Worm (Caenorhabditis elegans) whole organism, L4 larva: ENCODE measurements around the gene ceh-92.

ENCODE experiments used
- ZK546.5 ChIP-seq, 2 experiments: sonication (generic microtip); optimal IDR thresholded peaks; 2 replicates each; lab custom pipeline; 2017; ENCODE audit warnings: missing biosample characterization in 2 of 2, missing genetic modification characterization in 2 of 2
- daf-12 ChIP-seq: fragments of 150-350 bp; optimal IDR thresholded peaks from 2 replicates; lab custom pipeline; 2014; ENCODE audit warnings: missing biosample characterization, missing genetic modification reagents, missing genetic modification characterization
- dve-1 ChIP-seq: sonication (generic microtip); optimal IDR thresholded peaks from 2 replicates; lab custom pipeline; 2017; ENCODE audit warnings: antibody characterized with exemption, mild to moderate bottlenecking, missing genetic modification characterization, missing compliant biosample characterization; ENCODE audit not compliant: insufficient read depth
- fkh-10 ChIP-seq: fragments of 150-350 bp; optimal IDR thresholded peaks from 2 replicates; lab custom pipeline; 2014; ENCODE audit warnings: missing biosample characterization, missing genetic modification reagents, missing genetic modification characterization
- fos-1 ChIP-seq: fragments of 150-350 bp; optimal IDR thresholded peaks from 2 replicates; lab custom pipeline; 2014; ENCODE audit warnings: missing biosample characterization, missing genetic modification characterization
- lin-39 ChIP-seq: fragments of 150-350 bp; optimal IDR thresholded peaks from 2 replicates; lab custom pipeline; 2014; ENCODE audit warnings: missing biosample characterization, missing genetic modification reagents, missing genetic modification characterization
- nhr-6 ChIP-seq: fragments of 150-350 bp; optimal IDR thresholded peaks from 2 replicates; lab custom pipeline; 2014; ENCODE audit warnings: missing biosample characterization, missing genetic modification characterization
- unc-130 ChIP-seq: sonication (generic microtip); optimal IDR thresholded peaks from 2 replicates; lab custom pipeline; 2016; ENCODE audit warnings: missing genetic modification reagents, missing genetic modification characterization, missing compliant biosample characterization
- zag-1 ChIP-seq: fragments of 150-350 bp; optimal IDR thresholded peaks from 2 replicates; lab custom pipeline; 2014; ENCODE audit warnings: missing biosample characterization, missing genetic modification characterization
- zip-11 ChIP-seq: fragments of 200-800 bp; sonication (Bioruptor generic); IDR thresholded peaks from 2 replicates; pipeline ENCODE4 v1.3.6; 2022; ENCODE audit warnings: missing genetic modification characterization, missing compliant biosample characterization

DNA sequence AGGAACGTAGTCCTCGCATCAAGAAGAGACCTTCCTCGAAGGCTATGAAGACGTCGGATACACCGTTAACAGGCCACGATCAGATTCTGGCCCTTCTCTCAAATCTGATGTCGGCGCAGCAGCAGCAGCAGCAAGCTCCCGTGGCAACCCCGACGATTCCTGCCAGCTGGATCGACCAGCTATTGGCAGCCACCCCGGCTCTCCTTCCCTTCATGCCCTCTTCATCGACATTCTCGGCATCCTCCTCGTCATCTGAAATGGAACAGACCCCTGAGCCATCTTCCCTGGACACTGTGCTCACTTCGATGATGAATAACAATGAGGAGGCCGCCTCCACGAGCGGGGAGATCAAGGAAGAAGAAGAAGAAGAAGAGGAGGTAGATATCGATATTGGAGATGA lies 19.8 kb upstream of the ceh-92 start:
- no peak for TF ChIP-seq lin-39 (tag; lab: Kevin White, UChicago)
- TF ChIP-seq zag-1 (tag; lab: Kevin White, UChicago) = no peak
- no peak for TF ChIP-seq ZK546.5 (tag; optimal IDR thresholded peaks at IDR 0.05; lab: Kevin White, UChicago)
- no peak for TF ChIP-seq dve-1 (tag; lab: Kevin White, UChicago)
- TF ChIP-seq fos-1 (tag; lab: Kevin White, UChicago) = no peak
- no peak for TF ChIP-seq unc-130 (GFP tag; lab: Kevin White, UChicago)
- no peak for TF ChIP-seq daf-12 (tag; lab: Kevin White, UChicago)
- TF ChIP-seq fkh-10 (GFP tag; lab: Kevin White, UChicago) = no peak
- no peak for TF ChIP-seq nhr-6
- TF ChIP-seq zip-11 (GFP tag; lab: Robert Waterston, UW) = no peak
